Worm (Caenorhabditis elegans) whole organism, early embryonic: ENCODE results near the gene nhr-122.
"Not testable (repeated sequence)": the region's sequence is repeated elsewhere in the genome, so short reads cannot be mapped to it uniquely, and the experiment has no call there.

Experiments
- B0310.2 ChIP-seq: sonication (generic microtip); optimal IDR thresholded peaks from 2 replicates; lab custom pipeline; 2016; ENCODE audit warnings: mild to moderate bottlenecking, missing genetic modification characterization, missing compliant biosample characterization
- aly-1 ChIP-seq: sonication (generic microtip); optimal IDR thresholded peaks from 2 replicates; lab custom pipeline; 2016; ENCODE audit warnings: missing genetic modification characterization, missing compliant biosample characterization
- ama-1 ChIP-seq: fragments of 150-350 bp; optimal IDR thresholded peaks from 2 replicates; lab custom pipeline; 2014
- ceh-13 ChIP-seq: fragments of 200-800 bp; sonication (Bioruptor generic); optimal IDR thresholded peaks from 2 replicates; lab custom pipeline; 2018; ENCODE audit warnings: mild to moderate bottlenecking, missing genetic modification characterization, missing compliant biosample characterization
- ceh-36 ChIP-seq: sonication (generic microtip); optimal IDR thresholded peaks from 2 replicates; lab custom pipeline; 2016; ENCODE audit warnings: missing genetic modification characterization, inconsistent platforms, missing compliant biosample characterization
- ets-7 ChIP-seq: sonication (generic microtip); optimal IDR thresholded peaks from 2 replicates; lab custom pipeline; 2016; ENCODE audit warnings: missing genotype, missing genetic modification characterization, missing compliant biosample characterization
- flt-1 ChIP-seq: fragments of 200-800 bp; sonication (Bioruptor generic); IDR thresholded peaks from 2 replicates; pipeline ENCODE4 v1.3.6; 2022; ENCODE audit warnings: missing genetic modification characterization, missing compliant biosample characterization
- hmbx-1 ChIP-seq: sonication (generic microtip); optimal IDR thresholded peaks from 2 replicates; lab custom pipeline; 2016; ENCODE audit warnings: mild to moderate bottlenecking, missing genetic modification characterization, missing compliant biosample characterization
- scrt-1 ChIP-seq: fragments of 200-800 bp; sonication (Bioruptor generic); IDR thresholded peaks from 2 replicates; pipeline ENCODE4 v1.3.6; 2022; ENCODE audit warnings: missing genetic modification characterization, missing compliant biosample characterization
- sea-1 ChIP-seq: fragments of 200-800 bp; sonication (Bioruptor generic); conservative IDR thresholded peaks from 2 replicates; pipeline ENCODE4 v1.3.6; 2022; ENCODE audit warnings: missing genetic modification characterization, missing compliant biosample characterization
- tbx-11 ChIP-seq: fragments of 200-800 bp; sonication (Bioruptor generic); IDR thresholded peaks from 2 replicates; pipeline ENCODE4 v1.3.6; 2022; ENCODE audit warnings: missing genetic modification characterization, missing compliant biosample characterization

DNA sequence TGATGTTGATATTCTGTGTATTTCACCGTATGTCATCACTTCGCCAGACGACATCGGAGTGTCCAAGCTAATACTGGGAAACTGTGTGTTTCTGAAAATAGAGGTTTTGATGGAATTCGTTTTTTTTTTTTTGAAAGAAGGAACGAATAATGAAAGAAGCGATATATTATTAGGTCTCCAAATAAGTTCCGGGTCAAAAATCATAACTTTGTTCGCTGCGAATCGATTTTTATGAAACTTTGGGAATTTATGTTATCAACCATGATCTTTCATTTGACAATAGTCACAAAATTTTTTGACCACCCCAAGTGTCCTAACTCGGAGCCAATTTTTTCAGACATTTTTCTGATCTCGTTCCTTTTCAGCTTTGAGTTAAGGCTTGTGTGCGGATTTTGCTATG is 31.5 kb downstream of the nhr-122 start, which contains the start of gene nhr-274:
- not testable (repeated sequence) for TF ChIP-seq flt-1; ama-1 (lab: Kevin White, UChicago); scrt-1 (GFP tag; lab: Robert Waterston, UW); ceh-13 (GFP tag; lab: Kevin White, UChicago); ceh-36 (tag; lab: Kevin White, UChicago); tbx-11 (GFP tag; lab: Robert Waterston, UW); aly-1 (tag; lab: Kevin White, UChicago); sea-1 (GFP tag; lab: Robert Waterston, UW); hmbx-1; ets-7; B0310.2 (tag; lab: Kevin White, UChicago)
